Worm (Caenorhabditis elegans) whole organism, L1 larva: ENCODE data around the gene F43C11.2.

Experiments
- ceh-82 ChIP-seq, 3 experiments: fragments of 150-350 bp in 1 of 3; sonication (generic microtip) in 2 of 3; optimal IDR thresholded peaks; 2 replicates each; lab custom pipeline; 2014 to 2017; ENCODE audit warnings: missing biosample characterization in 3 of 3, missing genetic modification characterization in 3 of 3
- egl-27 ChIP-seq, 2 experiments: fragments of 150-350 bp in 1 of 2; sonication (generic microtip); optimal IDR thresholded peaks; 3 replicates each; lab custom pipeline; 2017 to 2018; ENCODE audit warnings: missing biosample characterization in 2 of 2, missing genetic modification characterization in 2 of 2, missing genetic modification reagents in 2 of 2
- fos-1 ChIP-seq: fragments of 150-350 bp; optimal IDR thresholded peaks from 2 replicates; lab custom pipeline; 2014; ENCODE audit warnings: missing biosample characterization, missing genetic modification characterization
- hlh-4 ChIP-seq: sonication (generic microtip); optimal IDR thresholded peaks from 2 replicates; lab custom pipeline; 2016; ENCODE audit warnings: mild to moderate bottlenecking, missing genetic modification characterization, missing compliant biosample characterization
- lin-13 ChIP-seq: fragments of 150-350 bp; optimal IDR thresholded peaks from 2 replicates; lab custom pipeline; 2014; ENCODE audit warnings: missing biosample characterization, missing genetic modification reagents, missing genetic modification characterization
- lin-39 ChIP-seq: fragments of 150-350 bp; optimal IDR thresholded peaks from 2 replicates; lab custom pipeline; 2014; ENCODE audit warnings: missing biosample characterization, missing genetic modification reagents, missing genetic modification characterization
- nhr-11 ChIP-seq: fragments of 150-350 bp; optimal IDR thresholded peaks from 2 replicates; lab custom pipeline; 2014; ENCODE audit warnings: missing biosample characterization, missing genetic modification characterization
- nhr-237 ChIP-seq: fragments of 150-350 bp; optimal IDR thresholded peaks from 2 replicates; lab custom pipeline; 2014; ENCODE audit warnings: missing biosample characterization, missing genetic modification characterization
- tbx-2 ChIP-seq: sonication (generic microtip); optimal IDR thresholded peaks from 2 replicates; lab custom pipeline; 2016; ENCODE audit warnings: missing genetic modification characterization, missing compliant biosample characterization
- zag-1 ChIP-seq: fragments of 150-350 bp; optimal IDR thresholded peaks from 2 replicates; lab custom pipeline; 2014; ENCODE audit warnings: missing biosample characterization, missing genetic modification characterization
- ztf-11 ChIP-seq, 2 experiments: sonication (generic microtip); optimal IDR thresholded peaks; 2 replicates each; lab custom pipeline; 2016 to 2017; ENCODE audit warnings: missing genetic modification characterization in 2 of 2, missing biosample characterization in 1 of 2, missing compliant biosample characterization in 1 of 2
- ztf-4 ChIP-seq: fragments of 150-350 bp; optimal IDR thresholded peaks from 2 replicates; lab custom pipeline; 2014; ENCODE audit warnings: missing biosample characterization, missing genetic modification characterization

- TF ChIP-seq nhr-237 = no peak
- no peak for TF ChIP-seq fos-1 (tag; lab: Kevin White, UChicago)
- no peak for TF ChIP-seq tbx-2 (tag; lab: Kevin White, UChicago)
- TF ChIP-seq lin-13 (GFP tag; lab: Kevin White, UChicago) = no peak
- no peak for TF ChIP-seq egl-27 (tag; optimal IDR thresholded peaks at IDR 0.05; lab: Kevin White, UChicago)
- TF ChIP-seq lin-39 (tag; lab: Kevin White, UChicago) = no peak
- TF ChIP-seq zag-1 = no peak
- TF ChIP-seq hlh-4 = no peak
- no peak for TF ChIP-seq ztf-11 (tag; optimal IDR thresholded peaks at IDR 0.05; lab: Kevin White, UChicago)
- no peak for TF ChIP-seq ztf-4 (tag; lab: Kevin White, UChicago)
- no peak for TF ChIP-seq nhr-11 (tag; lab: Kevin White, UChicago)
- no peak for TF ChIP-seq ceh-82 (tag; optimal IDR thresholded peaks at IDR 0.05; lab: Kevin White, UChicago)
These were observed 36.7 kb upstream of the F43C11.2 start, which contains the start of the genes ZK1240.5 and ZK1240.9 for ce11 chrII:2317883-2318357.
